Worm (Caenorhabditis elegans) whole organism, L4 larva: Measurements from ENCODE around the gene sre-18.

Source experiments
- F10B5.3 ChIP-seq: sonication (generic microtip); optimal IDR thresholded peaks from 2 replicates; lab custom pipeline; 2016; ENCODE audit warnings: mild to moderate bottlenecking, missing genetic modification characterization, missing compliant biosample characterization
- Y75B8A.6 ChIP-seq: fragments of 200-800 bp; sonication (Bioruptor generic); IDR thresholded peaks from 2 replicates; pipeline ENCODE4 v1.3.6; 2022; ENCODE audit warnings: missing genetic modification reagents, missing genetic modification characterization, missing compliant biosample characterization
- dve-1 ChIP-seq: sonication (generic microtip); optimal IDR thresholded peaks from 2 replicates; lab custom pipeline; 2017; ENCODE audit warnings: antibody characterized with exemption, mild to moderate bottlenecking, missing genetic modification characterization, missing compliant biosample characterization; ENCODE audit not compliant: insufficient read depth
- lin-15B ChIP-seq: fragments of 150-350 bp; sonication (generic microtip); optimal IDR thresholded peaks from 3 replicates; lab custom pipeline; 2014; ENCODE audit warnings: missing biosample characterization, missing genetic modification characterization
- lir-3 ChIP-seq: sonication (generic microtip); optimal IDR thresholded peaks from 2 replicates; lab custom pipeline; 2016; ENCODE audit warnings: mild to moderate bottlenecking, missing genetic modification characterization, missing compliant biosample characterization
- snpc-4 ChIP-seq: fragments of 150-350 bp; optimal IDR thresholded peaks from 2 replicates; lab custom pipeline; 2014; ENCODE audit warnings: missing biosample characterization, missing genetic modification characterization
- zfp-2 ChIP-seq: sonication (generic microtip); optimal IDR thresholded peaks from 2 replicates; lab custom pipeline; 2016; ENCODE audit warnings: mild to moderate bottlenecking, missing genetic modification characterization, missing compliant biosample characterization

ce11 chrIV:12274365-12274764 is 44.8 kb upstream of the sre-18 start:
- TF ChIP-seq zfp-2 (tag; lab: Kevin White, UChicago): no peak
- no peak for TF ChIP-seq lin-15B (tag; lab: Kevin White, UChicago)
- TF ChIP-seq dve-1 (tag; lab: Kevin White, UChicago): no peak
- TF ChIP-seq Y75B8A.6 (GFP tag; lab: Robert Waterston, UW): no peak
- no peak for TF ChIP-seq lir-3 (tag; lab: Kevin White, UChicago)
- no peak for TF ChIP-seq F10B5.3 (tag; lab: Kevin White, UChicago)
- TF ChIP-seq snpc-4 (tag; lab: Kevin White, UChicago): no peak
